Worm (Caenorhabditis elegans): ENCODE data around the gene C46F11.4.

The C46F11.4 gene

ce11 chrIII:3652427-3652826 lies 11.7 kb downstream of the C46F11.4 start:
- TF ChIP-seq set-16 (GFP tag; IDR thresholded peaks at IDR 0.05), result peak; percentile 31; the same call in 1 of the 2 replicates
- no peak for TF ChIP-seq jun-1 (tag; optimal IDR thresholded peaks at IDR 0.05)
- TF ChIP-seq unc-62 (GFP tag; optimal IDR thresholded peaks at IDR 0.05 in 1 of 2), result peak in 1 of 2 experiments; percentile 98
- no peak for TF ChIP-seq unc-62 (tag; optimal IDR thresholded peaks at IDR 0.05)

- TF ChIP-seq lsy-2 (tag; optimal IDR thresholded peaks at IDR 0.05), result peak in 1 of 2 experiments; percentile 26
- peak; percentile 22 for TF ChIP-seq dve-1 (tag; optimal IDR thresholded peaks at IDR 0.05; ENCODE audit: insufficient read depth)
- no peak for TF ChIP-seq lin-1 (GFP tag; IDR thresholded peaks at IDR 0.05)
- TF ChIP-seq tag-97 (GFP tag; IDR thresholded peaks at IDR 0.05), result no peak
- no peak for TF ChIP-seq snpc-1.2 (GFP tag; IDR thresholded peaks at IDR 0.05)
- no peak for TF ChIP-seq tra-1 (GFP tag; IDR thresholded peaks at IDR 0.05)
- peak; percentile 75 for TF ChIP-seq dpl-1 (GFP tag; optimal IDR thresholded peaks at IDR 0.05)
- TF ChIP-seq unc-62 (GFP tag; optimal IDR thresholded peaks at IDR 0.05 in 1 of 2), result no peak
- TF ChIP-seq unc-62 (tag; optimal IDR thresholded peaks at IDR 0.05), result no peak
- TF ChIP-seq madf-5 (GFP tag; IDR thresholded peaks at IDR 0.05), result no peak
- no peak for TF ChIP-seq zip-11 (GFP tag; IDR thresholded peaks at IDR 0.05)
- TF ChIP-seq spr-3 (GFP tag; optimal IDR thresholded peaks at IDR 0.05), result no peak
- peak; percentile 27 for TF ChIP-seq lin-38 (GFP tag; IDR thresholded peaks at IDR 0.05)
- no peak for TF ChIP-seq ceh-62 (tag; optimal IDR thresholded peaks at IDR 0.05)
- no peak for TF ChIP-seq T20F7.1 (GFP tag; optimal IDR thresholded peaks at IDR 0.05)
- peak; percentile 45 for TF ChIP-seq nhr-11 (tag; optimal IDR thresholded peaks at IDR 0.05)
- no peak for TF ChIP-seq D1046.2 (GFP tag; IDR thresholded peaks at IDR 0.05)
- TF ChIP-seq vab-7 (GFP tag; IDR thresholded peaks at IDR 0.05), result no peak
- TF ChIP-seq pha-4 (GFP tag; IDR thresholded peaks at IDR 0.05), result no peak
- TF ChIP-seq pha-4 (tag; optimal IDR thresholded peaks at IDR 0.05), result no peak
- no peak for TF ChIP-seq nhr-111 (GFP tag; optimal IDR thresholded peaks at IDR 0.05)
- TF ChIP-seq ctbp-1 (GFP tag; IDR thresholded peaks at IDR 0.05), result no peak
- TF ChIP-seq Y75B8A.6 (GFP tag; IDR thresholded peaks at IDR 0.05), result no peak
- no peak for TF ChIP-seq daf-16 (GFP tag; optimal IDR thresholded peaks at IDR 0.05)
- TF ChIP-seq daf-16 (tag; optimal IDR thresholded peaks at IDR 0.05), result no peak
- no peak for TF ChIP-seq ztf-11 (tag; optimal IDR thresholded peaks at IDR 0.05)
- no peak for TF ChIP-seq mep-1 (tag; optimal IDR thresholded peaks at IDR 0.05)
- TF ChIP-seq aha-1 (tag), result no peak
- TF ChIP-seq F10B5.3 (tag; optimal IDR thresholded peaks at IDR 0.05), result no peak
- TF ChIP-seq F44E2.7 (GFP tag; IDR thresholded peaks at IDR 0.05), result no peak
- no peak for TF ChIP-seq snpc-4 (tag; optimal IDR thresholded peaks at IDR 0.05)
- peak; percentile 21 for TF ChIP-seq hlh-30 (tag; optimal IDR thresholded peaks at IDR 0.05; ENCODE audit: insufficient read depth)
- peak; percentile 80 for TF ChIP-seq mes-2 (tag; optimal IDR thresholded peaks at IDR 0.05; ENCODE audit: poor library complexity, severe bottlenecking)
- TF ChIP-seq ZK546.5 (tag; optimal IDR thresholded peaks at IDR 0.05), result no peak
- TF ChIP-seq nhr-28 (tag; optimal IDR thresholded peaks at IDR 0.05), result peak; percentile 90
- TF ChIP-seq mdt-29 (GFP tag; IDR thresholded peaks at IDR 0.05), result no peak
- TF ChIP-seq hif-1 (tag; optimal IDR thresholded peaks at IDR 0.05), result peak in 1 of 2 experiments; percentile 4
- TF ChIP-seq F37D6.2 (tag; optimal IDR thresholded peaks at IDR 0.05), result no peak
- TF ChIP-seq Y105C5A.15 (GFP tag; IDR thresholded peaks at IDR 0.05), result no peak
These were observed 13.3 kb downstream of the C46F11.4 start, which contains the start of the genes madf-8 and gsr-1 for ce11 chrIII:3650677-3651315. Gene madf-8 (minus strand): TSS chrIII:3650832. Gene gsr-1 (plus strand): TSS chrIII:3650907.
